Worm (Caenorhabditis elegans) whole organism, dauer: Measurements from ENCODE around the gene C17G10.1.

Experiments used
- unc-62 ChIP-seq: sonication (generic microtip); optimal IDR thresholded peaks from 2 replicates; lab custom pipeline; 2017; ENCODE audit warnings: missing biosample characterization, missing genetic modification reagents, missing genetic modification characterization

C17G10.1 gene

ce11 chrII:5596247-5596646, at the start of gene C17G10.1:
Gene C17G10.1 (plus strand): TSS chrII:5596547.
- TF ChIP-seq unc-62: no peak

ce11 chrII:5547442-5547894, 48.9 kb upstream of the C17G10.1 start, which contains the start of gene acdh-2:
Gene acdh-2 (minus strand): TSS chrII:5547492.
- TF ChIP-seq unc-62: no peak

- TF ChIP-seq unc-62: no peak
Measured at ce11 chrII:5549746-5550145, 46.6 kb upstream of the C17G10.1 start, which contains the start of gene C17C3.6. Gene C17C3.6 (plus strand): TSS chrII:5550046.

DNA sequence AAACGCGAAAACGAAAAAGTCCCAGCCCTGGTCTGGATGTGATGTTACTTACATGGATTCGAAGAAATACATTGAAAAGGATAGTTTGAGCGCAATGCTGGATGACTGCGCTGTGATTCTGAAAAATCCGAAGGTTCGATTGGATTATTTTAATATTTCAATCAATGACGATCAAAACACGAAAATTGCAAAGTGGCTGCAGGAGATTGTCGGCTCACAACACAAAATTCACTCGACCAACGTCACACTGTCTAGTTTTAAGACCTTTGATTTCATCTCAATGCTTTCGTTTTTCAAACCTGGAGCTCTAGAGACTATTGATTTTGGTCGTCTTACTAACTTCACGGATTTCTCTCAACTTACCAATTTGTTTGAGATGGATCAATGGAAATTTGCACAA, 44.8 kb upstream of the C17G10.1 start, which contains the start of gene C17C3.5:
Gene C17C3.5, plus strand, starts transcription at position 301 of the 400 bp plus-strand sequence.
- TF ChIP-seq unc-62: no peak

- TF ChIP-seq unc-62: no peak
Measured at ce11 chrII:5553531-5553930, 42.8 kb upstream of the C17G10.1 start.

- no peak for TF ChIP-seq unc-62
Measured at ce11 chrII:5554317-5554716, 42.0 kb upstream of the C17G10.1 start, which contains the start of gene ins-12. Gene ins-12 (plus strand): TSS chrII:5554617.

DNA sequence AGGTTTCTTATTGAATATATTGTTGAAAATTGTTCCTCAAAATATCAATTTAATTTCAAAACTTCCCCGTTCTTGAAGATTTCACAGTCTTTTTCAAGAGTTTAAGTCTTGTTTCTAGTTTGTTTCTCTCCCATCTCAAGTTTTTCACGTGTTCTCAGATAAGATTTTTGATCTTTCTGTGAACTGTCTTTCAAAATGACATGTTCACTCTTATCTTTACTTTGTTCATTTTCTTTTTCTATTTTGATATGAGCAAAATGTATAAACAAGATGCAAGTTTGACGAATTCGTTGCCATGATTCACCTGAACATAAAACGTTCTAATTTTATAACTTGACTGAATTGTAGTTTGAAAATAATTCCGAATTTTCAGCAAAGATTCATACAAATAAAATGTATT, 41.6 kb upstream of the C17G10.1 start:
- no peak for TF ChIP-seq unc-62

DNA sequence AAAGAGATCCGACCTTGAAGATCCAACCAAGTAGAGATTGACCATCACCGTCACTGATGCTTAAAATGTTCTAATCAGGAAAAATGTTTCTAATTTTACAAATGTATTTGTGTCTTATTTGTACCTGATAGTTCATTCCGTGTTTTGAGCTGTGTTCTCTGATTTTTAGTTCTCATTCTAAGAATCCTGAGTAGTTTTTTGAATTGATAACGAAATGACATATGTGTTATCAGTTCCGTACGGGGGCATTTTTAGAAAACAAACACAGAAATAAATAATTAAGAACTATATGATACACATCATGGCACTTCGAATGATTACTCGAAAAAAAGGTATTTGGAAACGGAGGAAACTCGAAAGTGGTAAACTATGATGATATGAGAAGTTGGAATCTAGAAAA, 40.8 kb upstream of the C17G10.1 start:
- TF ChIP-seq unc-62: no peak

DNA sequence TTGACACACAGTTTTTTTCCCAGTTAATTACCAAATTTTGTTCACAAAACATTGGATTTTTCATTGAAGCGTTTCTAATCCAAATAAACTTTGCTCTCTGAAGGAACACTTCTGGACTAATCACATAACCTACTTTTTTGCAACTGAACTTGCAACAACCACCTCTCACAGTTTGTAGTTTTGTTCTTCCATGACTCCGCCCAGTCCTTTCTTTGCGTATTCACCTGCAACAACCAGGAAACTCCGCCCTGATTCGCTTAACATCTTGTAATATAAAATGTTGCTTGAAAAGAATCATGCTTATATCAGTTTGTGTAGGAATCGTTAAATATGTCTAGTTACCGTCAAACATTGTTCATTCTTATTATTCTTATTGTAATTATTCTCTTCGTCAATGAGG, 39.9 kb upstream of the C17G10.1 start, which contains the start of gene ins-11:
Gene ins-11, plus strand, starts transcription at position 301 of the 400 bp plus-strand sequence.
- no peak for TF ChIP-seq unc-62

ce11 chrII:5557134-5557533, 39.2 kb upstream of the C17G10.1 start:
- no peak for TF ChIP-seq unc-62

DNA sequence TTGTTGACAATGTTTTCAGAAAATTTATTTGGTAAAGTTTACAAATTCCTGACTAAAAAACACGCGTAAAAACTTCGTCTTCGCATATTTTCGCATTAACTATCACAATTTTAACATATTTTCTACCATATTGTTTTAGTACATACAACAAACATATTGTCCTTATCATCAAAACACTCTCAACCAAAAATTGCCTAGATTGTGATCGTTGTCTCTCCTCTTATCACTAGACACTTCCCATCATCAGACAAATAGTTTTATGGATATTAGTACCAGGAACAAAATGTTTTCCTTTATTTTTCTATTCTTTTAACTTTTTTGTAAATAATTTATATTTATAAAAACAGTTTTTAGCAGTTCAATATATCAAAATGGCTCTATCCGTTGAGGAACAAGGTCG, 35.0 kb upstream of the C17G10.1 start, which contains the start of gene C17C3.3:
Gene C17C3.3, plus strand, starts transcription at position 346 of the 400 bp plus-strand sequence.
- TF ChIP-seq unc-62: no peak

ce11 chrII:5565082-5565623, 31.2 kb upstream of the C17G10.1 start:
- no peak for TF ChIP-seq unc-62

ce11 chrII:5570272-5570671, 26.1 kb upstream of the C17G10.1 start, which contains the start of the genes C17C3.1 and C17C3.15:
Gene C17C3.1 (plus strand): TSS chrII:5570572.
Gene C17C3.15 (plus strand): TSS chrII:5570654.
- no peak for TF ChIP-seq unc-62

- TF ChIP-seq unc-62: no peak
Measured at ce11 chrII:5572082-5572746, 24.1 kb upstream of the C17G10.1 start.

- no peak for TF ChIP-seq unc-62
Measured at ce11 chrII:5574925-5575324, 21.4 kb upstream of the C17G10.1 start.

DNA sequence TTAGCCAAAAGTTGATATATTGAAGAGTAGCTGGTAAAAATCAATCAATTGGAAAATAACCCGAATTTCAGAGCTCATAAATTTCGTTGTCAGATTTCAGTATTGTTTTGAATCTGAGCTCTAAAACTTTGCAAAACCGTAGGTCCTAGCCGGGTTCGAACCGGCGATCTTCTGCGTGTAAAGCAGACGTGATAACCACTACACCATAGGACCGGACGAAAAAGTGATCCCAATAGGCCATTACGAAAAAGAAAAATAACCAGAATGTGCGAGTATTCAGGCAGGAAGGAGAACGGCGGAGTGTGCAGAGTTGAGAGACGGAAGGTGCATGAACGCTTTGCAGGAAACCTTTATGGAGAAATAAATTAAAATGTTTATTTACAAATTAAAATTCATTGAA, 19.3 kb upstream of the C17G10.1 start:
- TF ChIP-seq unc-62: no peak

- TF ChIP-seq unc-62: no peak
Measured at ce11 chrII:5578035-5578434, 18.3 kb upstream of the C17G10.1 start, which contains the start of gene T25E4.1. Gene T25E4.1 (plus strand): TSS chrII:5578335.

- no peak for TF ChIP-seq unc-62
Measured at ce11 chrII:5578714-5579113, 17.6 kb upstream of the C17G10.1 start.
